Worm (Caenorhabditis elegans) whole organism, L1 larva: ENCODE measurements around the gene srx-68.
A peak's percentile ranks its signal among the peaks of the same experiment; 100 is the strongest.

Source experiments
- Y116A8C.19 ChIP-seq: sonication (generic microtip); optimal IDR thresholded peaks from 2 replicates; lab custom pipeline; 2016; ENCODE audit warnings: missing compliant biosample characterization, missing genetic modification characterization, borderline replicate concordance
- alr-1 ChIP-seq: fragments of 200-800 bp; sonication (Bioruptor generic); optimal IDR thresholded peaks from 2 replicates; lab custom pipeline; 2018; ENCODE audit warnings: borderline replicate concordance, mild to moderate bottlenecking, missing genetic modification characterization, missing compliant biosample characterization
- ceh-82 ChIP-seq, 3 experiments: fragments of 150-350 bp in 1 of 3; sonication (generic microtip) in 2 of 3; optimal IDR thresholded peaks; 2 replicates each; lab custom pipeline; 2014 to 2017; ENCODE audit warnings: missing biosample characterization in 3 of 3, missing genetic modification characterization in 3 of 3
- ces-1 ChIP-seq: fragments of 150-350 bp; optimal IDR thresholded peaks from 2 replicates; lab custom pipeline; 2014; ENCODE audit warnings: missing biosample characterization, missing genetic modification reagents, missing genetic modification characterization
- dpl-1 ChIP-seq, 3 experiments: fragments of 150-350 bp in 2 of 3; sonication (generic microtip) in 1 of 3; optimal IDR thresholded peaks; 2 replicates each; lab custom pipeline; 2014 to 2017; ENCODE audit warnings: missing biosample characterization in 3 of 3, missing genetic modification characterization in 3 of 3, missing genetic modification reagents in 3 of 3
- dsc-1 ChIP-seq: sonication (generic microtip); optimal IDR thresholded peaks from 2 replicates; lab custom pipeline; 2016; ENCODE audit warnings: mild to moderate bottlenecking, missing genetic modification characterization, missing compliant biosample characterization
- efl-1 ChIP-seq, 4 experiments: fragments of 150-350 bp; optimal IDR thresholded peaks in 3 of 4; peaks in 1 of 4; 1 replicate in 1 of 4; 2 replicates in 3 of 4; lab custom pipeline; 2014; ENCODE audit warnings: missing biosample characterization in 2 of 4, missing genetic modification characterization in 2 of 4, missing genetic modification reagents in 2 of 4
- egl-13 ChIP-seq: sonication (generic microtip); optimal IDR thresholded peaks from 2 replicates; lab custom pipeline; 2016; ENCODE audit warnings: missing genotype, missing genetic modification reagents, missing genetic modification characterization, missing compliant biosample characterization
- egl-27 ChIP-seq, 2 experiments: fragments of 150-350 bp in 1 of 2; sonication (generic microtip); optimal IDR thresholded peaks; 3 replicates each; lab custom pipeline; 2017 to 2018; ENCODE audit warnings: missing biosample characterization in 2 of 2, missing genetic modification characterization in 2 of 2, missing genetic modification reagents in 2 of 2
- elt-2 ChIP-seq: sonication (generic microtip); optimal IDR thresholded peaks from 2 replicates; lab custom pipeline; 2016; ENCODE audit warnings: missing genetic modification characterization, mild to moderate bottlenecking, inconsistent platforms, missing compliant biosample characterization, missing genetic modification reagents
- ets-5 ChIP-seq: fragments of 200-800 bp; sonication (Bioruptor generic); IDR thresholded peaks from 2 replicates; pipeline ENCODE4 v1.3.6; 2022; ENCODE audit warnings: missing genetic modification characterization, missing compliant biosample characterization
- fos-1 ChIP-seq: fragments of 150-350 bp; optimal IDR thresholded peaks from 2 replicates; lab custom pipeline; 2014; ENCODE audit warnings: missing biosample characterization, missing genetic modification characterization
- hlh-4 ChIP-seq: sonication (generic microtip); optimal IDR thresholded peaks from 2 replicates; lab custom pipeline; 2016; ENCODE audit warnings: mild to moderate bottlenecking, missing genetic modification characterization, missing compliant biosample characterization
- lin-14 ChIP-seq: fragments of 200-800 bp; sonication (Bioruptor generic); optimal IDR thresholded peaks from 2 replicates; lab custom pipeline; 2018; ENCODE audit warnings: mild to moderate bottlenecking, missing genetic modification characterization, moderate library complexity, missing compliant biosample characterization
- lin-15B ChIP-seq: fragments of 150-350 bp; sonication (generic microtip); optimal IDR thresholded peaks from 3 replicates; lab custom pipeline; 2014; ENCODE audit warnings: missing biosample characterization, missing genetic modification characterization
- lir-3 ChIP-seq: sonication (generic microtip); optimal IDR thresholded peaks from 2 replicates; lab custom pipeline; 2016; ENCODE audit warnings: mild to moderate bottlenecking, missing genetic modification characterization, moderate library complexity, missing compliant biosample characterization; ENCODE audit not compliant: poor library complexity
- mef-2 ChIP-seq: fragments of 150-350 bp; optimal IDR thresholded peaks from 2 replicates; lab custom pipeline; 2014; ENCODE audit warnings: missing biosample characterization, missing genetic modification characterization
- nhr-19 ChIP-seq: fragments of 200-800 bp; sonication (Bioruptor generic); conservative IDR thresholded peaks from 2 replicates; pipeline ENCODE4 v1.3.6; 2022; ENCODE audit warnings: missing genetic modification characterization, missing compliant biosample characterization
- nhr-20 ChIP-seq: sonication (generic microtip); optimal IDR thresholded peaks from 2 replicates; lab custom pipeline; 2016; ENCODE audit warnings: mild to moderate bottlenecking, missing genetic modification characterization, missing compliant biosample characterization
- nhr-71 ChIP-seq: sonication (generic microtip); optimal IDR thresholded peaks from 2 replicates; lab custom pipeline; 2016; ENCODE audit warnings: mild to moderate bottlenecking, missing genetic modification characterization, moderate library complexity, missing compliant biosample characterization
- nhr-90 ChIP-seq: sonication (generic microtip); optimal IDR thresholded peaks from 2 replicates; lab custom pipeline; 2016; ENCODE audit warnings: mild to moderate bottlenecking, missing genetic modification characterization, missing compliant biosample characterization; ENCODE audit not compliant: poor library complexity
- pag-3 ChIP-seq: sonication (generic microtip); optimal IDR thresholded peaks from 2 replicates; lab custom pipeline; 2017; ENCODE audit warnings: missing genetic modification characterization, mild to moderate bottlenecking, missing compliant biosample characterization, antibody characterized with exemption, borderline replicate concordance; ENCODE audit not compliant: insufficient read depth
- pax-3 ChIP-seq: fragments of 200-800 bp; sonication (Bioruptor generic); optimal IDR thresholded peaks from 2 replicates; lab custom pipeline; 2018; ENCODE audit warnings: mild to moderate bottlenecking, missing genetic modification characterization, moderate library complexity, missing compliant biosample characterization
- skn-1 ChIP-seq: fragments of 150-350 bp; optimal IDR thresholded peaks from 2 replicates; lab custom pipeline; 2014; ENCODE audit warnings: missing biosample characterization, missing genetic modification characterization
- snpc-4 ChIP-seq: fragments of 150-350 bp; optimal IDR thresholded peaks from 2 replicates; lab custom pipeline; 2014; ENCODE audit warnings: missing biosample characterization, missing genetic modification characterization
- snu-23 ChIP-seq: sonication (generic microtip); optimal IDR thresholded peaks from 2 replicates; lab custom pipeline; 2016; ENCODE audit warnings: missing genetic modification characterization, missing compliant biosample characterization
- unc-130 ChIP-seq: fragments of 150-350 bp; optimal IDR thresholded peaks from 2 replicates; lab custom pipeline; 2017; ENCODE audit warnings: missing biosample characterization, missing genetic modification characterization, inconsistent platforms
- zag-1 ChIP-seq: fragments of 150-350 bp; optimal IDR thresholded peaks from 2 replicates; lab custom pipeline; 2014; ENCODE audit warnings: missing biosample characterization, missing genetic modification characterization
- zip-4 ChIP-seq: fragments of 200-800 bp; sonication (Bioruptor generic); optimal IDR thresholded peaks from 2 replicates; lab custom pipeline; 2018; ENCODE audit warnings: mild to moderate bottlenecking, missing genetic modification characterization, moderate library complexity, missing compliant biosample characterization

srx-68 gene

DNA sequence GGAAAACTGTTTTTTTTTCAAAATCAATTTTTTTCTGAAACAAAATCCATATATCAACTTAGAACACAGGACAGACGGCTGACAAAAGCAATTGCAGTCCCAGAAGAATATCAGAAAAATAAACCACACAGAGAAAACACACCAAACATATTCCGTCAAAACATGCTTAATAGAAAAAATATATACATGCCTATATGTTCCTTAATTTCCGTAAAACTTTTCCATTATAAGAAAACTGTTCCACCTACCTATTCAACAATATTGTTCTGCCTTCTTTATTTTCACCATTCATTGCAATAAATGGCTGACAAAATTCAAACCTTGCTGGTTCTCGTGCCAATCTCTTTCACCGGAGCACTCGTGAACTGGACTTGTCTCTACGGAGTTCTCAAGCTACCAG is 18.8 kb downstream of the srx-68 start, which contains the start of gene srx-63:
srx-63 (plus strand) TSS at position 301 of the 400 bp plus-strand sequence.
- TF ChIP-seq ces-1 (GFP tag; lab: Kevin White, UChicago): no peak
- no peak for TF ChIP-seq zag-1 (tag; lab: Kevin White, UChicago)
- no peak for TF ChIP-seq Y116A8C.19 (tag; lab: Kevin White, UChicago)
- TF ChIP-seq nhr-90: no peak
- no peak for TF ChIP-seq egl-27 (tag; optimal IDR thresholded peaks at IDR 0.05; lab: Kevin White, UChicago)
- no peak for TF ChIP-seq mef-2 (tag; lab: Kevin White, UChicago)
- no peak for TF ChIP-seq snpc-4
- no peak for TF ChIP-seq alr-1 (tag; lab: Kevin White, UChicago)
- TF ChIP-seq ets-5 (GFP tag; lab: Robert Waterston, UW): no peak

- TF ChIP-seq unc-130: no peak
- no peak for TF ChIP-seq zag-1 (tag; lab: Kevin White, UChicago)
- TF ChIP-seq fos-1 (tag; lab: Kevin White, UChicago): no peak
- peak; percentile 2 for TF ChIP-seq nhr-20 (tag; lab: Kevin White, UChicago)
- TF ChIP-seq dpl-1 (GFP tag; optimal IDR thresholded peaks at IDR 0.05; lab: Kevin White, UChicago): no peak
- TF ChIP-seq elt-2 (tag; lab: Kevin White, UChicago): peak; percentile 85
Observed at ce11 chrV:3935892-3936478, 23.4 kb downstream of the srx-68 start, which contains the start of gene cyp-35A5. Gene cyp-35A5, plus strand, starts transcription at chrV:3936326.

ce11 chrV:3938789-3939188 is 26.2 kb downstream of the srx-68 start, which contains the start of gene cyp-35B1:
Gene cyp-35B1, plus strand, starts transcription at chrV:3939032.
- TF ChIP-seq lin-15B (tag; lab: Kevin White, UChicago): no peak
- TF ChIP-seq nhr-19 (GFP tag; lab: Robert Waterston, UW): no peak
- TF ChIP-seq, all 84 proteins: peak for 0

- no peak for TF ChIP-seq ces-1 (GFP tag; lab: Kevin White, UChicago)
- no peak for TF ChIP-seq skn-1
- no peak for TF ChIP-seq snu-23 (GFP tag; lab: Kevin White, UChicago)
- TF ChIP-seq ceh-82 (tag; optimal IDR thresholded peaks at IDR 0.05; lab: Kevin White, UChicago): no peak
- TF ChIP-seq egl-13: no peak
Observed at ce11 chrV:3941860-3942259, 29.3 kb downstream of the srx-68 start, which contains the start of gene cyp-35B2. Gene cyp-35B2, plus strand, starts transcription at chrV:3942160.

DNA sequence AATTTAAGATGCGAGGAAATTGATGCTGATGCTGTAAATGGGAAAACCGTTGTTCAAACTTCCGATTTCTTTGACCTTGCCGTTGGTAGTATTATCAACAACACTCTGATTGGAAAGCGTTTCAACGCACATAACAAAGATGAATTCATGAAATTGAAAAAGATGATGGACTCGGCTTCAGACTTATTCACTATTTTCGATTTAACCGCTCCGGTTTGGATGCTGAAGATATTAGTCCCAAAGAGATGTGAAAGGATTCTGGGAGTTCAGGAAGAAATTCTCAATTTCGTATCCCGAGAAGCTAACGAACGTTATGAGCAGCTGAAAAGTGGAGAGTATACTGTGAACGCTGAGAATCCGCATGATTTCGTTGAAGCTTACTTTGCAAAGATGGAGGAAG is 30.8 kb downstream of the srx-68 start:
- TF ChIP-seq lin-14 (GFP tag; lab: Kevin White, UChicago): no peak
- TF ChIP-seq fos-1 (tag; lab: Kevin White, UChicago): no peak
- no peak for TF ChIP-seq pag-3 (tag; lab: Kevin White, UChicago)

- TF ChIP-seq nhr-71 (tag; lab: Kevin White, UChicago) (no peak), nhr-19 (GFP tag; lab: Robert Waterston, UW) (no peak), zip-4 (GFP tag; lab: Kevin White, UChicago) (no peak), lir-3 (no peak), dsc-1 (tag; lab: Kevin White, UChicago) (no peak), hlh-4 (tag; lab: Kevin White, UChicago) (no peak), pax-3 (tag; lab: Kevin White, UChicago) (no peak), dpl-1 (GFP tag; optimal IDR thresholded peaks at IDR 0.05; lab: Kevin White, UChicago) (no peak), efl-1 (optimal IDR thresholded peaks at IDR 0.05; lab: Kevin White, UChicago) (no peak), efl-1 (GFP tag; optimal IDR thresholded peaks at IDR 0.05 in 1 of 2; lab: Kevin White, UChicago) (no peak)
Observed at ce11 chrV:3945053-3945452, 32.5 kb downstream of the srx-68 start, which contains the start of gene cyp-35B3. Gene cyp-35B3, plus strand, starts transcription at chrV:3945353.
